Fruit fly (Drosophila melanogaster): ENCODE results near the gene CG1090.
A peak's percentile ranks its signal among the peaks of the same experiment; 100 is the strongest.

CG1090 gene

DNA sequence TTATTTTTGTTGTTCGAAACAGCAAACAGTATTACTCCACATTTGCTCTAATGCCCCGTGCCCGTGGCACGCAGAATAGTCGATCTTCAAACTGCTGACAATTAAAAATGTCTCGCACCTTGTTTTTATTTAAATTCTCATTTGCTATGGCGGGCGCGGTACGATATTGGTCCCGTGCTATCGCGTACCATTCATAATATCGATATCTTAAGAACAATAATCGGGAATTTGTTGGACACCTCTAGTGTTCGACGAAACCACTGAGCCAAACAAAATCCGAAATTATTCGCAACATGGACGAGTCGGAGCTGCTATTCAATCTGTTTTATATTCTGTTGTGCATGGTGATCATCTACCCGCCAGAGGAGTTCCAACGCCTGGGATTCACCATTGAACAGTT, 30.4 kb downstream of the CG1090 start, which contains the start of gene CG14646:
Gene CG14646, plus strand, starts transcription at position 234 of the 400 bp plus-strand sequence.
- 0 out of 4 replicates have a peak, but pooled peaks have one; percentile 65 for TF ChIP-seq chinmo (GFP tag; IDR thresholded peaks at IDR 0.05; ENCODE audit: partially characterized antibody)
- TF ChIP-seq CG8089 (GFP tag; optimal IDR thresholded peaks at IDR 0.05) = no peak
- TF ChIP-seq CG2129 (GFP tag; IDR thresholded peaks at IDR 0.05; ENCODE audit: partially characterized antibody) = peak; percentile 72
- TF ChIP-seq Ada2b (GFP tag; IDR thresholded peaks at IDR 0.05) = no peak
- TF ChIP-seq caup (GFP tag; optimal IDR thresholded peaks at IDR 0.05; ENCODE audit: severe bottlenecking) = no peak
- no peak for TF ChIP-seq CG7357 (GFP tag; IDR thresholded peaks at IDR 0.05)
- no peak for TF ChIP-seq Xbp1 (GFP tag; optimal IDR thresholded peaks at IDR 0.05)
- TF ChIP-seq inv (GFP tag; IDR thresholded peaks at IDR 0.05; ENCODE audit: partially characterized antibody) = peak; percentile 65
- no peak for TF ChIP-seq nom (GFP tag; optimal IDR thresholded peaks at IDR 0.05)
- peak; percentile 30 for TF ChIP-seq CG1603 (tag; optimal IDR thresholded peaks at IDR 0.05)
- peak; percentile 3 for TF ChIP-seq Fer1 (GFP tag; optimal IDR thresholded peaks at IDR 0.05)
- peak; percentile 69 for TF ChIP-seq pzg (GFP tag; optimal IDR thresholded peaks at IDR 0.05)
- TF ChIP-seq sens (GFP tag) = peak; percentile 13
- no peak for TF ChIP-seq CG2120 (GFP tag; optimal IDR thresholded peaks at IDR 0.05)
- no peak for TF ChIP-seq p53 (GFP tag; optimal IDR thresholded peaks at IDR 0.05)
- TF ChIP-seq CG8281 (tag; optimal IDR thresholded peaks at IDR 0.05) = no peak
- TF ChIP-seq CG17829 (tag; optimal IDR thresholded peaks at IDR 0.05) = peak; percentile 8
- no peak for TF ChIP-seq Optix (GFP tag; IDR thresholded peaks at IDR 0.05)
- TF ChIP-seq Doc3 (GFP tag; IDR thresholded peaks at IDR 0.05; ENCODE audit: partially characterized antibody) = peak; percentile 87
- no peak for TF ChIP-seq jing (GFP tag; optimal IDR thresholded peaks at IDR 0.05)
- TF ChIP-seq CG9797 (GFP tag; optimal IDR thresholded peaks at IDR 0.05) = no peak
- peak; percentile 7 for TF ChIP-seq CG30020 (tag; optimal IDR thresholded peaks at IDR 0.05)
- TF ChIP-seq CG6813 (GFP tag; optimal IDR thresholded peaks at IDR 0.05) = no peak
- no peak for TF ChIP-seq CG1832 (GFP tag; optimal IDR thresholded peaks at IDR 0.05)
- TF ChIP-seq danr (GFP tag; IDR thresholded peaks at IDR 0.05) = no peak
- peak; percentile 29 for TF ChIP-seq YL-1 (GFP tag; optimal IDR thresholded peaks at IDR 0.05)
- TF ChIP-seq ken (GFP tag; IDR thresholded peaks at IDR 0.05) = no peak
- peak; percentile 96 for TF ChIP-seq E2f2 (GFP tag; IDR thresholded peaks at IDR 0.05)
- TF ChIP-seq CG42726 (GFP tag; IDR thresholded peaks at IDR 0.05; ENCODE audit: partially characterized antibody) = peak; percentile 54; the same call in 1 of the 2 replicates
- no peak for TF ChIP-seq HLH3B (GFP tag; IDR thresholded peaks at IDR 0.05)
- peak; percentile 81 for TF ChIP-seq vnd (GFP tag; IDR thresholded peaks at IDR 0.05; ENCODE audit: partially characterized antibody)
- peak; percentile 66 for TF ChIP-seq CG7963 (GFP tag; IDR thresholded peaks at IDR 0.05; ENCODE audit: partially characterized antibody)
- peak; percentile 86 for TF ChIP-seq CG16813 (GFP tag; IDR thresholded peaks at IDR 0.05; ENCODE audit: partially characterized antibody)
- TF ChIP-seq pfk (GFP tag; optimal IDR thresholded peaks at IDR 0.05) = no peak
- TF ChIP-seq CG11560 (tag; IDR thresholded peaks at IDR 0.05) = no peak
- peak; percentile 70 for TF ChIP-seq nerfin-2 (GFP tag; IDR thresholded peaks at IDR 0.05; ENCODE audit: partially characterized antibody)
- peak; percentile 73; the same call in 2 of the 3 replicates for TF ChIP-seq knrl (GFP tag; IDR thresholded peaks at IDR 0.05; ENCODE audit: partially characterized antibody)
- TF ChIP-seq scrt (GFP tag; optimal IDR thresholded peaks at IDR 0.05) = no peak
- TF ChIP-seq CG7987 (GFP tag; optimal IDR thresholded peaks at IDR 0.05) = no peak
- TF ChIP-seq CG10654 (GFP tag; optimal IDR thresholded peaks at IDR 0.05) = no peak
- TF ChIP-seq amos (GFP tag; IDR thresholded peaks at IDR 0.05; ENCODE audit: partially characterized antibody) = peak; percentile 92
- peak; percentile 70 for TF ChIP-seq CG14860 (GFP tag; IDR thresholded peaks at IDR 0.05; ENCODE audit: partially characterized antibody)
- no peak for TF ChIP-seq Deaf1 (tag; optimal IDR thresholded peaks at IDR 0.05)
- peak; percentile 86 for TF ChIP-seq Sry-δ (GFP tag; optimal IDR thresholded peaks at IDR 0.05)
- no peak for TF ChIP-seq CG14965 (GFP tag; optimal IDR thresholded peaks at IDR 0.05; ENCODE audit: borderline replicate concordance)
- TF ChIP-seq CG17328 (GFP tag; IDR thresholded peaks at IDR 0.05) = no peak
- no peak for TF ChIP-seq cas (GFP tag; IDR thresholded peaks at IDR 0.05)
- no peak for TF ChIP-seq z (GFP tag; IDR thresholded peaks at IDR 0.05)
- TF ChIP-seq CG1647 (GFP tag; optimal IDR thresholded peaks at IDR 0.05) = no peak

All from whole organism, embryonic.